Worm (Caenorhabditis elegans) whole organism, L3 larva: ENCODE results near the gene R11G11.16.

Experiments used
- nhr-11 ChIP-seq: fragments of 150-350 bp; optimal IDR thresholded peaks from 2 replicates; lab custom pipeline; 2014; ENCODE audit warnings: missing biosample characterization, missing genetic modification characterization
- nhr-25 ChIP-seq: sonication (generic microtip); optimal IDR thresholded peaks from 2 replicates; lab custom pipeline; 2017; ENCODE audit warnings: missing biosample characterization, missing genetic modification characterization
- pha-4 ChIP-seq: fragments of 150-350 bp; optimal IDR thresholded peaks from 2 replicates; lab custom pipeline; 2014; ENCODE audit warnings: missing biosample characterization, missing genetic modification reagents, missing genetic modification characterization
- ztf-11 ChIP-seq: fragments of 150-350 bp; optimal IDR thresholded peaks from 2 replicates; lab custom pipeline; 2014; ENCODE audit warnings: missing biosample characterization, missing genetic modification characterization

ce11 chrV:525040-525439 lies at the start of gene R11G11.16:
- no peak for TF ChIP-seq nhr-11 (tag; lab: Kevin White, UChicago)
- no peak for TF ChIP-seq pha-4 (tag; lab: Kevin White, UChicago)
- TF ChIP-seq ztf-11 = no peak
- TF ChIP-seq nhr-25 (tag; lab: Kevin White, UChicago) = no peak
